Worm (Caenorhabditis elegans): ENCODE data around the gene sri-6.

DNA sequence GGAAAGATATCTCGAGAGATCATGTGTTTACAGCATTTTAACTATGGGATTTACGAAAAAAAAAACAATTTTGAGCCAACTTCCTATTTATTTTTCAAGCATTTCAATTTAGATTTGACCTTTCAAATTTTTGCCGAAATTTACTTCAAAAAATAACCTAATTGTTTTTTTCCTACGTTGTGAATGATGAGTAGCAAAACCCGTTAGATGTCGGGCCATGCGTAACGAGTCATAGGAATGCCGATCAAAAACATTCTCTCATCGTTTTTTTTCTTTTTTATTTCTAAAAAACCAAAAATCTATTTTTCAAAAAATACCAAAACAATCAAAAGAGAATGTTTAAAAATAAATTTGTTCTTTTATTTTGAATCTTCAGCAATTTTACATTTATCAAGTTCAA, 22.6 kb upstream of the sri-6 start:
- TF ChIP-seq mdl-1 (tag; optimal IDR thresholded peaks at IDR 0.05): no peak
- no peak for TF ChIP-seq elt-3 (tag; optimal IDR thresholded peaks at IDR 0.05)
- TF ChIP-seq mab-5 (tag; optimal IDR thresholded peaks at IDR 0.05): no peak
- TF ChIP-seq unc-62 (GFP tag; optimal IDR thresholded peaks at IDR 0.05): no peak
- TF ChIP-seq nhr-6 (tag; optimal IDR thresholded peaks at IDR 0.05): no peak
- no peak for TF ChIP-seq nhr-12 (tag; optimal IDR thresholded peaks at IDR 0.05)
- no peak for TF ChIP-seq lsy-2 (tag; optimal IDR thresholded peaks at IDR 0.05)
- TF ChIP-seq lin-13 (GFP tag; optimal IDR thresholded peaks at IDR 0.05): no peak
- TF ChIP-seq zag-1 (tag; optimal IDR thresholded peaks at IDR 0.05): no peak
- TF ChIP-seq nhr-237 (tag; optimal IDR thresholded peaks at IDR 0.05): no peak
- no peak for TF ChIP-seq aly-2 (tag; optimal IDR thresholded peaks at IDR 0.05)
- TF ChIP-seq nhr-21 (tag; optimal IDR thresholded peaks at IDR 0.05): no peak
- no peak for TF ChIP-seq ztf-4 (tag; optimal IDR thresholded peaks at IDR 0.05)
- no peak for TF ChIP-seq ama-1 (optimal IDR thresholded peaks at IDR 0.05)
